Fruit fly (Drosophila melanogaster) ovary, adult (tissue): ENCODE data around the gene CG7878.

Source experiments
- CG17801 ChIP-seq: fragments of 200-800 bp; optimal IDR thresholded peaks from 2 replicates; lab custom pipeline; 2019; ENCODE audit warnings: missing biosample characterization, mild to moderate bottlenecking, missing genetic modification characterization, moderate library complexity; ENCODE audit not compliant: partially characterized antibody

The CG7878 gene

dm6 chr3R:8139854-8140402 lies 17.4 kb downstream of the CG7878 start:
- TF ChIP-seq CG17801 (GFP tag; lab: Kevin White, UChicago) = no peak

dm6 chr3R:8140628-8141372 lies 18.3 kb downstream of the CG7878 start:
- TF ChIP-seq CG17801 (GFP tag; lab: Kevin White, UChicago) = no peak

dm6 chr3R:8142113-8142512 lies 19.6 kb downstream of the CG7878 start:
- no peak for TF ChIP-seq CG17801 (GFP tag; lab: Kevin White, UChicago)

- no peak for TF ChIP-seq CG17801 (GFP tag; lab: Kevin White, UChicago)
These were observed 23.2 kb downstream of the CG7878 start for dm6 chr3R:8145764-8146163.

- TF ChIP-seq CG17801 (GFP tag; lab: Kevin White, UChicago) = no peak
These were observed 24.4 kb downstream of the CG7878 start for dm6 chr3R:8146892-8147384.

- no peak for TF ChIP-seq CG17801 (GFP tag; lab: Kevin White, UChicago)
These were observed 26.5 kb downstream of the CG7878 start for dm6 chr3R:8149003-8149402.

dm6 chr3R:8149995-8150394 lies 27.5 kb downstream of the CG7878 start:
- TF ChIP-seq CG17801 (GFP tag; lab: Kevin White, UChicago) = no peak

- TF ChIP-seq CG17801 (GFP tag; lab: Kevin White, UChicago) = no peak
These were observed 28.6 kb downstream of the CG7878 start for dm6 chr3R:8151163-8151562.

dm6 chr3R:8152578-8153191 lies 30.2 kb downstream of the CG7878 start:
- no peak for TF ChIP-seq CG17801 (GFP tag; lab: Kevin White, UChicago)

dm6 chr3R:8153958-8154606 lies 31.6 kb downstream of the CG7878 start:
- no peak for TF ChIP-seq CG17801 (GFP tag; lab: Kevin White, UChicago)

dm6 chr3R:8155735-8156670 lies 33.5 kb downstream of the CG7878 start:
- no peak for TF ChIP-seq CG17801 (GFP tag; lab: Kevin White, UChicago)

dm6 chr3R:8157247-8157646 lies 34.7 kb downstream of the CG7878 start:
- TF ChIP-seq CG17801 (GFP tag; lab: Kevin White, UChicago) = no peak

dm6 chr3R:8158328-8158727 lies 35.8 kb downstream of the CG7878 start:
- no peak for TF ChIP-seq CG17801 (GFP tag; lab: Kevin White, UChicago)
